Fruit fly (Drosophila melanogaster) whole organism, embryonic: ENCODE measurements around the gene CG18262.

ENCODE experiments used
- Aef1 ChIP-seq: fragments of 200-800 bp; sonication (Bioruptor generic); IDR thresholded peaks from 3 replicates; pipeline ENCODE4 v1.3.6; 2022; ENCODE audit warnings: missing biosample characterization, missing genetic modification characterization
- Asciz ChIP-seq: fragments of 200-800 bp; sonication (Bioruptor generic); optimal IDR thresholded peaks from 2 replicates; lab custom pipeline; 2017; ENCODE audit warnings: missing biosample characterization, mild to moderate bottlenecking, missing genetic modification characterization, missing genetic modification reagents
- Atf-2 ChIP-seq: fragments of 200-800 bp; sonication (Bioruptor generic); optimal IDR thresholded peaks from 2 replicates; lab custom pipeline; 2016; ENCODE audit warnings: missing biosample characterization, missing genetic modification characterization
- CG10209 ChIP-seq: fragments of 200-800 bp; sonication (Bioruptor generic); optimal IDR thresholded peaks from 3 replicates; lab custom pipeline; 2017; ENCODE audit warnings: missing biosample characterization, mild to moderate bottlenecking, missing genetic modification characterization, missing genetic modification reagents
- CG11504 ChIP-seq: fragments of 200-800 bp; sonication (Bioruptor generic); optimal IDR thresholded peaks from 3 replicates; lab custom pipeline; 2019; ENCODE audit warnings: missing biosample characterization, mild to moderate bottlenecking, missing genetic modification characterization, moderate library complexity
- CG12299 ChIP-seq: fragments of 200-800 bp; sonication (Bioruptor generic); optimal IDR thresholded peaks from 2 replicates; lab custom pipeline; 2018; ENCODE audit warnings: missing biosample characterization, mild to moderate bottlenecking, missing genetic modification characterization
- CG12769 ChIP-seq: fragments of 200-800 bp; sonication (Bioruptor generic); optimal IDR thresholded peaks from 2 replicates; lab custom pipeline; 2019; ENCODE audit warnings: missing biosample characterization, mild to moderate bottlenecking, missing genetic modification characterization, moderate library complexity
- CG15514 ChIP-seq: fragments of 200-800 bp; sonication (Bioruptor generic); optimal IDR thresholded peaks from 3 replicates; lab custom pipeline; 2017; ENCODE audit warnings: missing biosample characterization, missing genetic modification characterization, mild to moderate bottlenecking, moderate library complexity, missing genetic modification reagents
- CG17186 ChIP-seq: fragments of 200-800 bp; sonication (Bioruptor generic); optimal IDR thresholded peaks from 3 replicates; lab custom pipeline; 2017; ENCODE audit warnings: missing biosample characterization, missing genetic modification reagents, missing genetic modification characterization
- CG1832 ChIP-seq: fragments of 200-800 bp; sonication (Bioruptor generic); optimal IDR thresholded peaks from 2 replicates; lab custom pipeline; 2017; ENCODE audit warnings: missing biosample characterization, mild to moderate bottlenecking, missing genetic modification characterization, inconsistent platforms
- CG3847 ChIP-seq: fragments of 200-800 bp; sonication (Bioruptor generic); IDR thresholded peaks from 2 replicates; pipeline ENCODE4 v1.3.6; 2022; ENCODE audit warnings: missing biosample characterization, missing genetic modification characterization
- CG4707 ChIP-seq: fragments of 200-800 bp; sonication (Bioruptor generic); optimal IDR thresholded peaks from 2 replicates; lab custom pipeline; 2018; ENCODE audit warnings: missing biosample characterization, mild to moderate bottlenecking, missing genetic modification characterization, moderate library complexity
- CG4820 ChIP-seq: fragments of 200-800 bp; sonication (Bioruptor generic); optimal IDR thresholded peaks from 3 replicates; lab custom pipeline; 2016; ENCODE audit warnings: missing biosample characterization, missing genetic modification characterization
- CG6683 ChIP-seq: fragments of 200-800 bp; sonication (Bioruptor generic); optimal IDR thresholded peaks from 2 replicates; lab custom pipeline; 2017; ENCODE audit warnings: missing biosample characterization, mild to moderate bottlenecking, missing genetic modification characterization, missing genetic modification reagents
- CG7786 ChIP-seq: fragments of 200-800 bp; sonication (Bioruptor generic); optimal IDR thresholded peaks from 2 replicates; lab custom pipeline; 2016; ENCODE audit warnings: missing biosample characterization, missing genetic modification characterization
- CG8290 ChIP-seq, 3 experiments: fragments of 200-800 bp; sonication (Bioruptor generic); optimal IDR thresholded peaks; 2 replicates each; lab custom pipeline; 2016 to 2019; ENCODE audit warnings: missing biosample characterization in 3 of 3, missing genetic modification characterization in 3 of 3, mild to moderate bottlenecking in 2 of 3, moderate library complexity in 1 of 3
- CG8765 ChIP-seq: fragments of 200-800 bp; sonication (Bioruptor generic); IDR thresholded peaks from 2 replicates; pipeline ENCODE4 v1.3.6; 2022; ENCODE audit warnings: missing biosample characterization, missing genetic modification characterization
- CG9727 ChIP-seq: fragments of 200-800 bp; sonication (Bioruptor generic); optimal IDR thresholded peaks from 3 replicates; lab custom pipeline; 2017; ENCODE audit warnings: missing biosample characterization, mild to moderate bottlenecking, missing genetic modification characterization
- CG9797 ChIP-seq: fragments of 200-800 bp; sonication (Bioruptor generic); optimal IDR thresholded peaks from 3 replicates; lab custom pipeline; 2018; ENCODE audit warnings: missing biosample characterization, mild to moderate bottlenecking, missing genetic modification characterization
- CG9932 ChIP-seq: fragments of 200-800 bp; sonication (Bioruptor generic); IDR thresholded peaks from 2 replicates; pipeline ENCODE4 v1.3.6; 2022; ENCODE audit warnings: missing biosample characterization, missing genetic modification characterization
- Chrac-16 ChIP-seq: fragments of 200-800 bp; sonication (Bioruptor generic); optimal IDR thresholded peaks from 3 replicates; lab custom pipeline; 2016; ENCODE audit warnings: missing biosample characterization, missing genetic modification characterization
- Drgx ChIP-seq: fragments of 200-800 bp; sonication (Bioruptor generic); IDR thresholded peaks from 2 replicates; pipeline ENCODE4 v1.3.6; 2022; ENCODE audit warnings: missing biosample characterization, missing genetic modification characterization
- GATAe ChIP-seq: fragments of 200-800 bp; sonication (Bioruptor generic); conservative IDR thresholded peaks from 2 replicates; pipeline ENCODE4 v1.3.6; 2022; ENCODE audit warnings: missing biosample characterization, missing genetic modification characterization
- Hand ChIP-seq: fragments of 200-800 bp; sonication (Bioruptor generic); optimal IDR thresholded peaks from 2 replicates; lab custom pipeline; 2017; ENCODE audit warnings: mild to moderate bottlenecking, missing biosample characterization, missing genetic modification reagents, missing genetic modification characterization
- Hr51 ChIP-seq, 2 experiments: fragments of 200-800 bp; sonication (Bioruptor generic); optimal IDR thresholded peaks; 2 replicates in 1 of 2; 3 replicates in 1 of 2; lab custom pipeline; 2016 to 2018; ENCODE audit warnings: missing biosample characterization in 2 of 2, missing genetic modification characterization in 2 of 2, mild to moderate bottlenecking in 1 of 2, moderate library complexity in 1 of 2
- MTF-1 ChIP-seq: fragments of 200-800 bp; sonication (Bioruptor generic); optimal IDR thresholded peaks from 2 replicates; lab custom pipeline; 2018; ENCODE audit warnings: missing biosample characterization, mild to moderate bottlenecking, missing genetic modification characterization, borderline replicate concordance
- NFAT ChIP-seq: fragments of 200-800 bp; sonication (Bioruptor generic); IDR thresholded peaks from 2 replicates; pipeline ENCODE4 v1.3.6; 2022; ENCODE audit warnings: missing biosample characterization, missing genetic modification characterization
- Scr ChIP-seq: fragments of 200-800 bp; sonication (Bioruptor generic); IDR thresholded peaks from 2 replicates; pipeline ENCODE4 v1.3.6; 2022; ENCODE audit warnings: missing biosample characterization, missing genetic modification characterization; ENCODE audit not compliant: partially characterized antibody
- Side ChIP-seq: fragments of 200-800 bp; sonication (Bioruptor generic); optimal IDR thresholded peaks from 2 replicates; lab custom pipeline; 2016; ENCODE audit warnings: missing biosample characterization, missing genetic modification characterization
- Sox102F ChIP-seq: fragments of 200-800 bp; sonication (Bioruptor generic); optimal IDR thresholded peaks from 2 replicates; lab custom pipeline; 2018; ENCODE audit warnings: missing biosample characterization, mild to moderate bottlenecking, missing genetic modification characterization, moderate library complexity
- Spps ChIP-seq: fragments of 200-800 bp; sonication (Bioruptor generic); optimal IDR thresholded peaks from 2 replicates; lab custom pipeline; 2018; ENCODE audit warnings: missing biosample characterization, mild to moderate bottlenecking, missing genetic modification characterization
- YL-1 ChIP-seq: fragments of 200-800 bp; sonication (Bioruptor generic); optimal IDR thresholded peaks from 3 replicates; lab custom pipeline; 2017; ENCODE audit warnings: missing biosample characterization, mild to moderate bottlenecking, missing genetic modification characterization
- cato ChIP-seq: fragments of 200-800 bp; sonication (Bioruptor generic); optimal IDR thresholded peaks from 2 replicates; lab custom pipeline; 2016; ENCODE audit warnings: missing biosample characterization, missing genetic modification characterization, borderline replicate concordance
- crc ChIP-seq: fragments of 200-800 bp; sonication (Bioruptor generic); optimal IDR thresholded peaks from 2 replicates; lab custom pipeline; 2016; ENCODE audit warnings: missing biosample characterization, missing genetic modification characterization
- dm ChIP-seq: fragments of 200-800 bp; sonication (Bioruptor generic); optimal IDR thresholded peaks from 3 replicates; lab custom pipeline; 2016; ENCODE audit warnings: missing biosample characterization, missing genetic modification characterization
- fd102C ChIP-seq: fragments of 200-800 bp; sonication (Bioruptor generic); optimal IDR thresholded peaks from 2 replicates; lab custom pipeline; 2018; ENCODE audit warnings: missing biosample characterization, mild to moderate bottlenecking, missing genetic modification characterization, moderate library complexity
- gcm2 ChIP-seq: fragments of 200-800 bp; sonication (Bioruptor generic); optimal IDR thresholded peaks from 2 replicates; lab custom pipeline; 2016; ENCODE audit warnings: missing biosample characterization, missing genetic modification characterization
- jing ChIP-seq: fragments of 200-800 bp; sonication (Bioruptor generic); optimal IDR thresholded peaks from 2 replicates; lab custom pipeline; 2018; ENCODE audit warnings: missing biosample characterization, mild to moderate bottlenecking, missing genetic modification characterization
- mam ChIP-seq: fragments of 200-800 bp; sonication (Bioruptor generic); optimal IDR thresholded peaks from 3 replicates; lab custom pipeline; 2016; ENCODE audit warnings: missing biosample characterization, missing genetic modification characterization
- org-1 ChIP-seq: fragments of 200-800 bp; sonication (Bioruptor generic); optimal IDR thresholded peaks from 2 replicates; lab custom pipeline; 2017; ENCODE audit warnings: missing biosample characterization, missing genetic modification characterization
- prd ChIP-seq, 3 experiments: fragments of >200 bp in 2 of 3; fragments of 200-800 bp in 1 of 3; sonication (Bioruptor generic) in 1 of 3; optimal IDR thresholded peaks in 2 of 3; IDR thresholded peaks in 1 of 3; 2 replicates in 2 of 3; 3 replicates in 1 of 3; pipeline versions ENCODE4 v1.3.6 to Lab custom; 2017 to 2022; ENCODE audit warnings: missing biosample characterization in 1 of 3, missing genetic modification characterization in 1 of 3
- pros ChIP-seq: fragments of 200-800 bp; sonication (Bioruptor generic); optimal IDR thresholded peaks from 3 replicates; lab custom pipeline; 2019; ENCODE audit warnings: missing biosample characterization, mild to moderate bottlenecking, missing genetic modification characterization, moderate library complexity
- salm ChIP-seq: fragments of 200-800 bp; sonication (Bioruptor generic); optimal IDR thresholded peaks from 2 replicates; lab custom pipeline; 2018; ENCODE audit warnings: missing biosample characterization, mild to moderate bottlenecking, missing genetic modification characterization
- scrt ChIP-seq: fragments of 200-800 bp; sonication (Bioruptor generic); optimal IDR thresholded peaks from 2 replicates; lab custom pipeline; 2018; ENCODE audit warnings: missing biosample characterization, mild to moderate bottlenecking, missing genetic modification characterization, moderate library complexity
- seq ChIP-seq: fragments of 200-800 bp; sonication (Bioruptor generic); IDR thresholded peaks from 2 replicates; pipeline ENCODE4 v1.3.6; 2022; ENCODE audit warnings: missing biosample characterization, missing genetic modification characterization
- wek ChIP-seq: fragments of 200-800 bp; sonication (Bioruptor generic); optimal IDR thresholded peaks from 3 replicates; lab custom pipeline; 2018; ENCODE audit warnings: missing biosample characterization, mild to moderate bottlenecking, missing genetic modification characterization, moderate library complexity
- zen2 ChIP-seq: fragments of 200-800 bp; sonication (Bioruptor generic); IDR thresholded peaks from 3 replicates; pipeline ENCODE4 v1.3.6; 2022; ENCODE audit warnings: missing biosample characterization, missing genetic modification characterization; ENCODE audit not compliant: partially characterized antibody

The CG18262 gene

DNA sequence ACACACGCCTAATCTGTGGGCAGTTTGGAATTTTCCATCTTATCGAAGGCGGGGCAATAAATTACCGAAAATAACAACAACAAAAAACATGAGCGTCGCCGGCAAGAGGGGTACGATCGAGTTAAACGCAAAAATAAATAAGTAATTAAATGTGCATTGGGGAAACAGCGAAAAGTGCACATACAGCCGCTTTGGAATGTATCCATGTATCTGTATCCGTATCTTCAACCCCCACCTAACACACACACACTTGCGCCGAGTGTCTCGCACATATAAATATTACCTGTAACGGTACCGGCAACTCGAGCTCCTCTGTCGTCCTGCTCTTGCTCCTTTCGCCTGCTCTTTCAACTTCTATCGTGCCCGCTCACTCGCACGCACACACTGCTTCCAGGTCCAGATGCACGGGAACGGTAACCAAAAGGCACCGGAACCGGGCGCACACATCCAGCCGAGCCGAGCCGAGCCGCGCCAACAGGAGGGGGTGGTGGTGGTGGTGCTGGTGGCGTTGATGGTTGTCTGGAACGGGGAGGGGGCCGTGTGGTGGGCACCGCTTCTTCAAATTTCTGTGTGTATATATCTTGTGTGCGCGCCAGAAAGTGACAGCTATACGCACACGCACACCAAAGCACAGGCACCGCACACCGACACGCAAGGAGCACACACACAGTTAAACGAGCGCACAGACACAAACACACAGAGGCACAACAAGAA, 11.2 kb upstream of the CG18262 start:
- TF ChIP-seq CG8765 (GFP tag; lab: Robert Waterston, UW) (no peak), gcm2 (GFP tag; lab: Kevin White, UChicago) (no peak), org-1 (peak; percentile 39), GATAe (no peak), Aef1 (GFP tag; lab: Robert Waterston, UW) (peak; percentile 45; the same call in 2 of the 3 replicates), CG10209 (GFP tag; lab: Kevin White, UChicago) (peak; percentile 22), scrt (GFP tag; lab: Kevin White, UChicago) (peak; percentile 40), Atf-2 (GFP tag; lab: Kevin White, UChicago) (peak; percentile 5), CG1832 (GFP tag; lab: Kevin White, UChicago) (peak; percentile 91), CG9797 (GFP tag; lab: Kevin White, UChicago) (no peak), Chrac-16 (GFP tag; lab: Kevin White, UChicago) (no peak), CG7786 (GFP tag; lab: Kevin White, UChicago) (peak; percentile 36), CG6683 (GFP tag; lab: Kevin White, UChicago) (peak; percentile 0), pros (GFP tag; lab: Kevin White, UChicago) (peak; percentile 66), CG9932 (peak; percentile 37; the same call in 1 of the 2 replicates), Side (peak; percentile 62), dm (GFP tag; lab: Kevin White, UChicago) (peak; percentile 11), CG8290 (GFP tag; optimal IDR thresholded peaks at IDR 0.05; lab: Kevin White, UChicago) (no peak), CG8290 (tag; optimal IDR thresholded peaks at IDR 0.05; lab: Kevin White, UChicago) (peak in 1 of 2 experiments; percentile 33), Hand (GFP tag; lab: Kevin White, UChicago) (peak; percentile 4), jing (GFP tag; lab: Kevin White, UChicago) (no peak), cato (GFP tag; lab: Kevin White, UChicago) (no peak), wek (no peak), CG15514 (GFP tag; lab: Kevin White, UChicago) (peak; percentile 19), Drgx (GFP tag; lab: Robert Waterston, UW) (peak; percentile 42; the same call in 1 of the 2 replicates), CG4707 (no peak), Scr (GFP tag; lab: Robert Waterston, UW) (peak; percentile 17; the same call in 1 of the 2 replicates), MTF-1 (GFP tag; lab: Kevin White, UChicago) (no peak), Sox102F (peak; percentile 11), CG3847 (GFP tag; lab: Robert Waterston, UW) (no peak), Asciz (GFP tag; lab: Kevin White, UChicago) (no peak), salm (no peak), CG12769 (tag; lab: Kevin White, UChicago) (peak; percentile 96), CG4820 (peak; percentile 15), Spps (tag; lab: Kevin White, UChicago) (no peak), YL-1 (GFP tag; lab: Kevin White, UChicago) (peak; percentile 60), prd (optimal IDR thresholded peaks at IDR 0.05; lab: Kevin White, UChicago) (no peak), prd (GFP tag; IDR thresholded peaks at IDR 0.05; lab: Robert Waterston, UW) (peak; percentile 44; the same call in 1 of the 3 replicates), zen2 (GFP tag; lab: Robert Waterston, UW) (no peak), NFAT (peak; percentile 35; the same call in 1 of the 2 replicates), CG12299 (tag; lab: Kevin White, UChicago) (peak; percentile 30), Hr51 (GFP tag; optimal IDR thresholded peaks at IDR 0.05; lab: Kevin White, UChicago) (peak; percentile 23 to 37), CG17186 (GFP tag; lab: Kevin White, UChicago) (no peak), CG9727 (GFP tag; lab: Kevin White, UChicago) (peak; percentile 42), crc (GFP tag; lab: Kevin White, UChicago) (peak; percentile 11), CG11504 (peak; percentile 24), mam (peak; percentile 51), fd102C (GFP tag; lab: Kevin White, UChicago) (no peak), seq (GFP tag; lab: Robert Waterston, UW) (peak; percentile 39; the same call in 1 of the 2 replicates)
